Fruit fly (Drosophila melanogaster) whole organism, embryonic: ENCODE measurements around the gene Eo.

Experiments
- Abd-B ChIP-seq: fragments of 200-800 bp; sonication (Bioruptor generic); optimal IDR thresholded peaks from 2 replicates; lab custom pipeline; 2018; ENCODE audit warnings: missing biosample characterization, mild to moderate bottlenecking, missing genetic modification characterization, moderate library complexity
- Awh ChIP-seq: fragments of 200-800 bp; sonication (Bioruptor generic); IDR thresholded peaks from 2 replicates; pipeline ENCODE4, ENCODE4 v1.3.6; 2022; ENCODE audit warnings: missing biosample characterization, missing genetic modification characterization
- CG12236 ChIP-seq: fragments of 200-800 bp; sonication (Bioruptor generic); optimal IDR thresholded peaks from 2 replicates; lab custom pipeline; 2016; ENCODE audit warnings: missing biosample characterization, missing genetic modification characterization
- CG12391 ChIP-seq: fragments of 200-800 bp; sonication (Bioruptor generic); optimal IDR thresholded peaks from 3 replicates; lab custom pipeline; 2018; ENCODE audit warnings: missing biosample characterization, mild to moderate bottlenecking, missing genetic modification characterization, moderate library complexity
- CG13775 ChIP-seq: fragments of 200-800 bp; sonication (Bioruptor generic); optimal IDR thresholded peaks from 3 replicates; lab custom pipeline; 2017; ENCODE audit warnings: missing biosample characterization, mild to moderate bottlenecking, missing genetic modification characterization
- CG14667 ChIP-seq: fragments of 200-800 bp; sonication (Bioruptor generic); IDR thresholded peaks from 2 replicates; pipeline ENCODE4 v1.3.6; 2022; ENCODE audit warnings: missing biosample characterization, missing genetic modification characterization
- CG14710 ChIP-seq: fragments of 200-800 bp; sonication (Bioruptor generic); optimal IDR thresholded peaks from 3 replicates; lab custom pipeline; 2019; ENCODE audit warnings: missing biosample characterization, mild to moderate bottlenecking, missing genetic modification characterization, moderate library complexity
- CG14965 ChIP-seq: fragments of 200-800 bp; sonication (Bioruptor generic); optimal IDR thresholded peaks from 2 replicates; lab custom pipeline; 2016; ENCODE audit warnings: missing biosample characterization, missing genetic modification characterization, borderline replicate concordance
- CG15696 ChIP-seq: fragments of 200-800 bp; sonication (Bioruptor generic); optimal IDR thresholded peaks from 2 replicates; lab custom pipeline; 2019; ENCODE audit warnings: missing biosample characterization, mild to moderate bottlenecking, missing genetic modification characterization, moderate library complexity
- CG34376 ChIP-seq: fragments of 200-800 bp; sonication (Bioruptor generic); optimal IDR thresholded peaks from 2 replicates; lab custom pipeline; 2018; ENCODE audit warnings: missing biosample characterization, mild to moderate bottlenecking, missing genetic modification characterization
- CG6813 ChIP-seq: fragments of 200-800 bp; sonication (Bioruptor generic); optimal IDR thresholded peaks from 2 replicates; lab custom pipeline; 2017; ENCODE audit warnings: missing biosample characterization, missing genetic modification characterization, mild to moderate bottlenecking, moderate library complexity, missing genetic modification reagents
- CG7357 ChIP-seq: fragments of 200-800 bp; sonication (Bioruptor generic); IDR thresholded peaks from 3 replicates; pipeline ENCODE4 v1.3.6; 2022; ENCODE audit warnings: missing biosample characterization, missing genetic modification characterization
- CG7839 ChIP-seq: fragments of 200-800 bp; sonication (Bioruptor generic); optimal IDR thresholded peaks from 3 replicates; lab custom pipeline; 2018; ENCODE audit warnings: missing biosample characterization, mild to moderate bottlenecking, missing genetic modification characterization, moderate library complexity
- CG8089 ChIP-seq: fragments of 200-800 bp; sonication (Bioruptor generic); optimal IDR thresholded peaks from 3 replicates; lab custom pipeline; 2016; ENCODE audit warnings: missing biosample characterization, missing genetic modification characterization
- CG9609 ChIP-seq: fragments of 200-800 bp; sonication (Bioruptor generic); optimal IDR thresholded peaks from 3 replicates; lab custom pipeline; 2016; ENCODE audit warnings: missing biosample characterization, missing genetic modification characterization
- CG9727 ChIP-seq: fragments of 200-800 bp; sonication (Bioruptor generic); optimal IDR thresholded peaks from 3 replicates; lab custom pipeline; 2017; ENCODE audit warnings: missing biosample characterization, mild to moderate bottlenecking, missing genetic modification characterization
- CHES-1-like ChIP-seq: fragments of 200-800 bp; sonication (Bioruptor generic); optimal IDR thresholded peaks from 2 replicates; lab custom pipeline; 2016; ENCODE audit warnings: missing biosample characterization, missing genetic modification characterization
- Camta ChIP-seq: fragments of 200-800 bp; sonication (Bioruptor generic); optimal IDR thresholded peaks from 2 replicates; lab custom pipeline; 2016; ENCODE audit warnings: missing biosample characterization, missing genetic modification characterization
- Ets97D ChIP-seq: fragments of 200-800 bp; sonication (Bioruptor generic); optimal IDR thresholded peaks from 3 replicates; lab custom pipeline; 2016; ENCODE audit warnings: missing biosample characterization, missing genetic modification characterization
- Fer1 ChIP-seq: fragments of 200-800 bp; sonication (Bioruptor generic); optimal IDR thresholded peaks from 2 replicates; lab custom pipeline; 2017; ENCODE audit warnings: missing biosample characterization, mild to moderate bottlenecking, missing genetic modification characterization
- Fer2 ChIP-seq: fragments of 200-800 bp; sonication (Bioruptor generic); optimal IDR thresholded peaks from 2 replicates; lab custom pipeline; 2018; ENCODE audit warnings: missing biosample characterization, mild to moderate bottlenecking, missing genetic modification characterization, moderate library complexity
- HmgZ ChIP-seq: fragments of 200-800 bp; sonication (Bioruptor generic); optimal IDR thresholded peaks from 2 replicates; lab custom pipeline; 2018; ENCODE audit warnings: missing biosample characterization, mild to moderate bottlenecking, missing genetic modification characterization
- Kr ChIP-seq: fragments of 200-800 bp; sonication (Bioruptor generic); optimal IDR thresholded peaks from 2 replicates; lab custom pipeline; 2017; ENCODE audit warnings: missing biosample characterization, mild to moderate bottlenecking, missing genetic modification characterization
- Lhr ChIP-seq: fragments of 200-800 bp; sonication (Bioruptor generic); optimal IDR thresholded peaks from 3 replicates; lab custom pipeline; 2017; ENCODE audit warnings: mild to moderate bottlenecking, missing biosample characterization, missing genetic modification reagents, missing genetic modification characterization
- Max ChIP-seq: fragments of 200-800 bp; sonication (Bioruptor generic); optimal IDR thresholded peaks from 2 replicates; lab custom pipeline; 2016; ENCODE audit warnings: missing biosample characterization, mild to moderate bottlenecking, missing genetic modification characterization
- NFAT ChIP-seq: fragments of 200-800 bp; sonication (Bioruptor generic); IDR thresholded peaks from 2 replicates; pipeline ENCODE4 v1.3.6; 2022; ENCODE audit warnings: missing biosample characterization, missing genetic modification characterization
- NK7.1 ChIP-seq: fragments of 200-800 bp; sonication (Bioruptor generic); optimal IDR thresholded peaks from 3 replicates; lab custom pipeline; 2016; ENCODE audit warnings: missing biosample characterization, missing genetic modification characterization
- Opbp ChIP-seq: fragments of 200-800 bp; sonication (Bioruptor generic); IDR thresholded peaks from 3 replicates; pipeline ENCODE4 v1.3.6; 2022; ENCODE audit warnings: missing biosample characterization, missing genetic modification characterization; ENCODE audit not compliant: partially characterized antibody
- Optix ChIP-seq: fragments of 200-800 bp; sonication (Bioruptor generic); IDR thresholded peaks from 3 replicates; pipeline ENCODE4 v1.3.6; 2022; ENCODE audit warnings: missing biosample characterization, missing genetic modification characterization
- Ravus ChIP-seq: fragments of 200-800 bp; sonication (Bioruptor generic); IDR thresholded peaks from 2 replicates; pipeline ENCODE4 v1.3.6; 2022; ENCODE audit warnings: missing biosample characterization, missing genetic modification characterization
- YL-1 ChIP-seq: fragments of 200-800 bp; sonication (Bioruptor generic); optimal IDR thresholded peaks from 3 replicates; lab custom pipeline; 2017; ENCODE audit warnings: missing biosample characterization, mild to moderate bottlenecking, missing genetic modification characterization
- cato ChIP-seq: fragments of 200-800 bp; sonication (Bioruptor generic); optimal IDR thresholded peaks from 2 replicates; lab custom pipeline; 2016; ENCODE audit warnings: missing biosample characterization, missing genetic modification characterization, borderline replicate concordance
- corto ChIP-seq: fragments of 200-800 bp; sonication (Bioruptor generic); optimal IDR thresholded peaks from 2 replicates; lab custom pipeline; 2016; ENCODE audit warnings: missing biosample characterization, mild to moderate bottlenecking, missing genetic modification characterization, moderate library complexity
- da ChIP-seq: fragments of 200-800 bp; sonication (Bioruptor generic); optimal IDR thresholded peaks from 2 replicates; lab custom pipeline; 2016; ENCODE audit warnings: missing biosample characterization, missing genetic modification characterization
- dm ChIP-seq: fragments of 200-800 bp; sonication (Bioruptor generic); optimal IDR thresholded peaks from 3 replicates; lab custom pipeline; 2016; ENCODE audit warnings: missing biosample characterization, missing genetic modification characterization
- dmrt99B ChIP-seq: fragments of 200-800 bp; sonication (Bioruptor generic); optimal IDR thresholded peaks from 2 replicates; lab custom pipeline; 2018; ENCODE audit warnings: missing biosample characterization, mild to moderate bottlenecking, missing genetic modification characterization, moderate library complexity
- en ChIP-seq: fragments of 200-800 bp; sonication (Bioruptor generic); optimal IDR thresholded peaks from 2 replicates; lab custom pipeline; 2016; ENCODE audit warnings: missing biosample characterization, missing genetic modification characterization
- gcm2 ChIP-seq: fragments of 200-800 bp; sonication (Bioruptor generic); optimal IDR thresholded peaks from 2 replicates; lab custom pipeline; 2016; ENCODE audit warnings: missing biosample characterization, missing genetic modification characterization
- gt ChIP-seq: fragments of 200-800 bp; sonication (Bioruptor generic); IDR thresholded peaks from 2 replicates; pipeline ENCODE4 v1.3.6; 2022; ENCODE audit warnings: missing biosample characterization, missing genetic modification characterization
- hth ChIP-seq: fragments of >200 bp; optimal IDR thresholded peaks from 2 replicates; lab custom pipeline; 2017; ENCODE audit warnings: inconsistent platforms
- ind ChIP-seq: fragments of 200-800 bp; sonication (Bioruptor generic); optimal IDR thresholded peaks from 3 replicates; lab custom pipeline; 2016; ENCODE audit warnings: missing biosample characterization, missing genetic modification characterization
- jing ChIP-seq: fragments of 200-800 bp; sonication (Bioruptor generic); optimal IDR thresholded peaks from 2 replicates; lab custom pipeline; 2018; ENCODE audit warnings: missing biosample characterization, mild to moderate bottlenecking, missing genetic modification characterization
- jumu ChIP-seq: fragments of 200-800 bp; sonication (Bioruptor generic); optimal IDR thresholded peaks from 3 replicates; lab custom pipeline; 2016; ENCODE audit warnings: missing biosample characterization, missing genetic modification characterization
- ranshi ChIP-seq: fragments of 200-800 bp; sonication (Bioruptor generic); IDR thresholded peaks from 2 replicates; pipeline ENCODE4 v1.3.6; 2022; ENCODE audit warnings: missing biosample characterization, missing genetic modification characterization
- sc ChIP-seq, 3 experiments: fragments of >200 bp in 2 of 3; fragments of 200-800 bp in 1 of 3; sonication (Bioruptor generic) in 1 of 3; optimal IDR thresholded peaks; 2 replicates in 2 of 3; 3 replicates in 1 of 3; lab custom pipeline; 2017; ENCODE audit warnings: mild to moderate bottlenecking in 1 of 3, missing biosample characterization in 1 of 3, missing genetic modification characterization in 1 of 3, missing genetic modification reagents in 1 of 3
- sd ChIP-seq: fragments of 200-800 bp; sonication (Bioruptor generic); optimal IDR thresholded peaks from 3 replicates; lab custom pipeline; 2018; ENCODE audit warnings: missing biosample characterization, mild to moderate bottlenecking, missing genetic modification characterization, moderate library complexity
- ssp ChIP-seq: fragments of 200-800 bp; sonication (Bioruptor generic); IDR thresholded peaks from 2 replicates; pipeline ENCODE4 v1.3.6; 2022; ENCODE audit warnings: missing biosample characterization, missing genetic modification characterization
- toy ChIP-seq: fragments of 200-800 bp; sonication (Bioruptor generic); IDR thresholded peaks from 2 replicates; pipeline ENCODE4 v1.3.6; 2022; ENCODE audit warnings: missing biosample characterization, missing genetic modification characterization
- zen2 ChIP-seq: fragments of 200-800 bp; sonication (Bioruptor generic); IDR thresholded peaks from 3 replicates; pipeline ENCODE4 v1.3.6; 2022; ENCODE audit warnings: missing biosample characterization, missing genetic modification characterization; ENCODE audit not compliant: partially characterized antibody

Gene Eo

DNA sequence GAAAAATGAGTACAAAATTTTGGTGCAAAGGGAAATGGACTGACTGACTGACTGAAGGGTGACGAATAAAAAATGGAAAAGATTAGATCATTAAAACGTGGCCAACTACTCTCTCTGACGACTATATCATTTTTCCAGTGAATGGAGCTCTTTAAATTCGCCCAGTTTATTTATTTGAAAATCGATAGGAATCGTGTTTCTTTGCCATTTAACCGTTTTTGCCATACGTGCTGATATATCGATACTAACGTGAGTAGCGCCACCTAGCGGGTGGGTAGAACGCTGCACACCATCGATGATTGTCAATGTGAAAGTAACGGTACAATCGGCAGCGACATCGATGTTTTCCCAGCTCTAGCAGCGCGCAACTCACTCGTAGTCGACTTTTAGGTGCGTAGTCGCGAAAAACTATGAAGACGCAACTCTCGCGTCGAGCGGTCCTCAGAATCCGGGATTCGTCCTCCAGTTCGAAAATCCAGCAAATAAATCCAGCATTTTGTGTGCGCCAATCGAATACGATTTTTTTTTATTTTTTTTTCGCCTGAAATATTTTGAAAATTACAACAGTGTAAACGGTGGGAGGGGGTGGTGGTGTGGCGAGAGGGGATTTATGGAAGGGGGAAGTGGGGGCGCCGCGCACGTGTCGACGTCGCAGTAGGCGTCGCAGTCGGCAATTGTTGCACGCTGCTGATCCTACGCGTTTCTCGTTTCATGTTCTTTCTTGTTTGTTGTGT lies 36.6 kb upstream of the Eo start, which contains the start of the genes CG9030 and eag (continued):
- TF ChIP-seq hth (no peak), Kr (no peak), YL-1 (GFP tag; lab: Kevin White, UChicago) (no peak), Optix (GFP tag; lab: Robert Waterston, UW) (0 out of 3 replicates have a peak, but pooled peaks have one; percentile 12), Ravus (GFP tag; lab: Robert Waterston, UW) (no peak), jing (no peak), gcm2 (GFP tag; lab: Kevin White, UChicago) (no peak), corto (no peak), CG14965 (GFP tag; lab: Kevin White, UChicago) (no peak), ind (GFP tag; lab: Kevin White, UChicago) (no peak), dmrt99B (no peak), cato (GFP tag; lab: Kevin White, UChicago) (no peak), Fer2 (no peak), en (GFP tag; lab: Kevin White, UChicago) (no peak), Camta (no peak), gt (GFP tag; lab: Robert Waterston, UW) (no peak), jumu (GFP tag; lab: Kevin White, UChicago) (no peak), Max (no peak), CG34376 (GFP tag; lab: Kevin White, UChicago) (no peak), CG7839 (no peak), Awh (GFP tag; lab: Robert Waterston, UW) (no peak), da (GFP tag; lab: Kevin White, UChicago) (no peak), CG14667 (GFP tag; lab: Robert Waterston, UW) (no peak), NK7.1 (no peak), CG7357 (no peak), sd (tag; lab: Kevin White, UChicago) (no peak), Opbp (GFP tag; lab: Robert Waterston, UW) (peak; percentile 90), toy (GFP tag; lab: Robert Waterston, UW) (no peak), CG9609 (GFP tag; lab: Kevin White, UChicago) (no peak), Fer1 (GFP tag; lab: Kevin White, UChicago) (no peak), CHES-1-like (GFP tag; lab: Kevin White, UChicago) (no peak), dm (GFP tag; lab: Kevin White, UChicago) (no peak), CG15696 (no peak), CG12236 (GFP tag; lab: Kevin White, UChicago) (no peak), CG13775 (GFP tag; lab: Kevin White, UChicago) (no peak), Lhr (GFP tag; lab: Kevin White, UChicago) (peak; percentile 76), CG9727 (no peak), ssp (GFP tag; lab: Robert Waterston, UW) (no peak), Abd-B (peak; percentile 31), CG6813 (GFP tag; lab: Kevin White, UChicago) (no peak), CG12391 (tag; lab: Kevin White, UChicago) (no peak), sc (optimal IDR thresholded peaks at IDR 0.05; lab: Kevin White, UChicago) (no peak), sc (GFP tag; optimal IDR thresholded peaks at IDR 0.05; lab: Kevin White, UChicago) (no peak), zen2 (GFP tag; lab: Robert Waterston, UW) (peak; percentile 66; the same call in 1 of the 3 replicates), CG8089 (GFP tag; lab: Kevin White, UChicago) (no peak), Ets97D (GFP tag; lab: Kevin White, UChicago) (peak; percentile 55), ranshi (GFP tag; lab: Robert Waterston, UW) (0 out of 2 replicates have a peak, but pooled peaks have one; percentile 20), HmgZ (tag; lab: Kevin White, UChicago) (peak; percentile 5), NFAT (GFP tag; lab: Robert Waterston, UW) (no peak), CG14710 (peak; percentile 18)
